Fruit fly (Drosophila melanogaster): ENCODE data around the gene CG3040.

dm6 chrX:6987091-6987490 is 13.9 kb upstream of the CG3040 start:
- TF ChIP-seq Sox102F (GFP tag; optimal IDR thresholded peaks at IDR 0.05), result no peak
- TF ChIP-seq Hr38 (GFP tag; optimal IDR thresholded peaks at IDR 0.05), result no peak
- TF ChIP-seq Gug (GFP tag; IDR thresholded peaks at IDR 0.05), result no peak
- no peak for TF ChIP-seq CG10669 (GFP tag; optimal IDR thresholded peaks at IDR 0.05)
- no peak for TF ChIP-seq CG6854 (GFP tag; optimal IDR thresholded peaks at IDR 0.05)
- no peak for TF ChIP-seq CG8319 (GFP tag; optimal IDR thresholded peaks at IDR 0.05)
- no peak for TF ChIP-seq net (GFP tag; optimal IDR thresholded peaks at IDR 0.05)
- TF ChIP-seq cyc (GFP tag; optimal IDR thresholded peaks at IDR 0.05), result no peak
- no peak for TF ChIP-seq CG11762 (GFP tag; optimal IDR thresholded peaks at IDR 0.05; ENCODE audit: insufficient read depth)

Data from whole organism, prepupa.